Fruit fly (Drosophila melanogaster) whole organism, prepupa: Measurements from ENCODE around the gene CG16815.

Experiments
- CG10631 ChIP-seq: fragments of 200-800 bp; sonication (Bioruptor generic); optimal IDR thresholded peaks from 2 replicates; lab custom pipeline; 2016; ENCODE audit warnings: missing biosample characterization, missing genetic modification characterization
- CG10669 ChIP-seq: fragments of 200-800 bp; sonication (Bioruptor generic); optimal IDR thresholded peaks from 3 replicates; lab custom pipeline; 2018; ENCODE audit warnings: missing biosample characterization, mild to moderate bottlenecking, missing genetic modification characterization, moderate library complexity
- CG11762 ChIP-seq: fragments of 200-800 bp; sonication (Bioruptor generic); optimal IDR thresholded peaks from 3 replicates; lab custom pipeline; 2016; ENCODE audit warnings: missing biosample characterization, missing genetic modification characterization; ENCODE audit not compliant: insufficient read depth
- CG11902 ChIP-seq: fragments of 200-800 bp; sonication (Bioruptor generic); optimal IDR thresholded peaks from 3 replicates; lab custom pipeline; 2016; ENCODE audit warnings: missing biosample characterization, missing genetic modification characterization
- CG15336 ChIP-seq: fragments of 200-800 bp; sonication (Bioruptor generic); IDR thresholded peaks from 2 replicates; pipeline ENCODE4 v1.3.6; 2022; ENCODE audit warnings: missing biosample characterization, missing genetic modification characterization
- CG1621 ChIP-seq: fragments of 200-800 bp; sonication (Bioruptor generic); optimal IDR thresholded peaks from 3 replicates; lab custom pipeline; 2018; ENCODE audit warnings: missing biosample characterization, mild to moderate bottlenecking, missing genetic modification characterization
- CG16779 ChIP-seq: fragments of 200-800 bp; sonication (Bioruptor generic); optimal IDR thresholded peaks from 3 replicates; lab custom pipeline; 2017; ENCODE audit warnings: missing biosample characterization, mild to moderate bottlenecking, missing genetic modification characterization
- CG3032 ChIP-seq: fragments of 200-800 bp; optimal IDR thresholded peaks from 2 replicates; lab custom pipeline; 2019; ENCODE audit warnings: missing biosample characterization, mild to moderate bottlenecking, missing genetic modification characterization, moderate library complexity
- CG31627 ChIP-seq: fragments of 200-800 bp; sonication (Bioruptor generic); optimal IDR thresholded peaks from 3 replicates; lab custom pipeline; 2016; ENCODE audit warnings: missing biosample characterization, missing genetic modification characterization
- CG32006 ChIP-seq: fragments of 200-800 bp; sonication (Bioruptor generic); optimal IDR thresholded peaks from 3 replicates; lab custom pipeline; 2017; ENCODE audit warnings: missing biosample characterization, mild to moderate bottlenecking, missing genetic modification characterization
- CG34406 ChIP-seq: fragments of 200-800 bp; sonication (Bioruptor generic); optimal IDR thresholded peaks from 3 replicates; lab custom pipeline; 2016; ENCODE audit warnings: missing biosample characterization, missing genetic modification characterization
- CG3919 ChIP-seq: fragments of 200-800 bp; sonication (Bioruptor generic); optimal IDR thresholded peaks from 3 replicates; lab custom pipeline; 2016; ENCODE audit warnings: missing biosample characterization, missing genetic modification characterization
- CG4318 ChIP-seq: fragments of 200-800 bp; sonication (Bioruptor generic); optimal IDR thresholded peaks from 3 replicates; lab custom pipeline; 2017; ENCODE audit warnings: missing biosample characterization, mild to moderate bottlenecking, missing genetic modification characterization
- CG6276 ChIP-seq: fragments of 200-800 bp; sonication (Bioruptor generic); optimal IDR thresholded peaks from 2 replicates; lab custom pipeline; 2017; ENCODE audit warnings: missing biosample characterization, mild to moderate bottlenecking, missing genetic modification characterization
- CG6792 ChIP-seq: fragments of 200-800 bp; sonication (Bioruptor generic); optimal IDR thresholded peaks from 3 replicates; lab custom pipeline; 2016; ENCODE audit warnings: missing biosample characterization, missing genetic modification characterization
- CG6808 ChIP-seq: fragments of 200-800 bp; sonication (Bioruptor generic); optimal IDR thresholded peaks from 3 replicates; lab custom pipeline; 2017; ENCODE audit warnings: missing biosample characterization, missing genetic modification characterization, mild to moderate bottlenecking, moderate library complexity, missing genetic modification reagents
- CG6854 ChIP-seq: fragments of 200-800 bp; sonication (Bioruptor generic); optimal IDR thresholded peaks from 2 replicates; lab custom pipeline; 2017; ENCODE audit warnings: missing biosample characterization, mild to moderate bottlenecking, missing genetic modification characterization
- CG8119 ChIP-seq: fragments of 200-800 bp; sonication (Bioruptor generic); IDR thresholded peaks from 3 replicates; pipeline ENCODE4 v1.3.6; 2022; ENCODE audit warnings: missing biosample characterization, missing genetic modification characterization
- CG8319 ChIP-seq: fragments of 200-800 bp; sonication (Bioruptor generic); optimal IDR thresholded peaks from 3 replicates; lab custom pipeline; 2016; ENCODE audit warnings: missing biosample characterization, missing genetic modification characterization
- CG8632 ChIP-seq: fragments of 200-800 bp; sonication (Bioruptor generic); optimal IDR thresholded peaks from 3 replicates; lab custom pipeline; 2016; ENCODE audit warnings: missing biosample characterization, missing genetic modification characterization
- CG9139 ChIP-seq: fragments of 200-800 bp; sonication (Bioruptor generic); optimal IDR thresholded peaks from 3 replicates; lab custom pipeline; 2017; ENCODE audit warnings: missing biosample characterization, mild to moderate bottlenecking, missing genetic modification characterization
- Eip75B ChIP-seq: fragments of 200-800 bp; sonication (Bioruptor generic); optimal IDR thresholded peaks from 3 replicates; lab custom pipeline; 2016; ENCODE audit warnings: missing biosample characterization, missing genetic modification characterization
- Eip93F ChIP-seq: fragments of 200-800 bp; sonication (Bioruptor generic); optimal IDR thresholded peaks from 2 replicates; lab custom pipeline; 2016; ENCODE audit warnings: missing biosample characterization, mild to moderate bottlenecking, missing genetic modification characterization
- Ets96B ChIP-seq: fragments of 200-800 bp; optimal IDR thresholded peaks from 2 replicates; lab custom pipeline; 2019; ENCODE audit warnings: missing biosample characterization, mild to moderate bottlenecking, missing genetic modification characterization, moderate library complexity
- Gug ChIP-seq: fragments of 200-800 bp; sonication (Bioruptor generic); IDR thresholded peaks from 2 replicates; pipeline ENCODE4 v1.3.6; 2022; ENCODE audit warnings: missing biosample characterization, missing genetic modification characterization
- Hr38 ChIP-seq: sonication (Bioruptor generic); optimal IDR thresholded peaks from 2 replicates; lab custom pipeline; 2016; ENCODE audit warnings: missing biosample characterization, missing genetic modification characterization
- Hr39 ChIP-seq: fragments of 200-800 bp; sonication (Bioruptor generic); optimal IDR thresholded peaks from 2 replicates; lab custom pipeline; 2016; ENCODE audit warnings: missing biosample characterization, missing genetic modification characterization
- Lpt ChIP-seq: fragments of 200-800 bp; sonication (Bioruptor generic); optimal IDR thresholded peaks from 3 replicates; lab custom pipeline; 2016; ENCODE audit warnings: missing biosample characterization, missing genetic modification characterization
- Met ChIP-seq: fragments of 200-800 bp; sonication (Bioruptor generic); optimal IDR thresholded peaks from 3 replicates; lab custom pipeline; 2016; ENCODE audit warnings: missing biosample characterization, missing genetic modification characterization
- OdsH ChIP-seq: fragments of 200-800 bp; sonication (Bioruptor generic); optimal IDR thresholded peaks from 3 replicates; lab custom pipeline; 2016; ENCODE audit warnings: missing biosample characterization, missing genetic modification characterization
- Smox ChIP-seq: fragments of 200-800 bp; sonication (Bioruptor generic); optimal IDR thresholded peaks from 3 replicates; lab custom pipeline; 2016; ENCODE audit warnings: missing biosample characterization, missing genetic modification characterization
- Sox102F ChIP-seq: fragments of 200-800 bp; sonication (Bioruptor generic); optimal IDR thresholded peaks from 2 replicates; lab custom pipeline; 2016; ENCODE audit warnings: missing biosample characterization, mild to moderate bottlenecking, missing genetic modification characterization
- Sox14 ChIP-seq: fragments of 200-800 bp; sonication (Bioruptor generic); optimal IDR thresholded peaks from 3 replicates; lab custom pipeline; 2016; ENCODE audit warnings: missing biosample characterization, missing genetic modification characterization
- Sox15 ChIP-seq: fragments of 200-800 bp; sonication (Bioruptor generic); optimal IDR thresholded peaks from 3 replicates; lab custom pipeline; 2016; ENCODE audit warnings: missing biosample characterization, missing genetic modification characterization
- achi ChIP-seq: fragments of 200-800 bp; sonication (Bioruptor generic); optimal IDR thresholded peaks from 3 replicates; lab custom pipeline; 2016; ENCODE audit warnings: missing biosample characterization, missing genetic modification characterization
- acj6 ChIP-seq: fragments of 200-800 bp; sonication (Bioruptor generic); optimal IDR thresholded peaks from 3 replicates; lab custom pipeline; 2016; ENCODE audit warnings: missing biosample characterization, missing genetic modification characterization
- cyc ChIP-seq: fragments of 200-800 bp; sonication (Bioruptor generic); optimal IDR thresholded peaks from 3 replicates; lab custom pipeline; 2016; ENCODE audit warnings: missing biosample characterization, missing genetic modification characterization
- dac ChIP-seq: fragments of 200-800 bp; sonication (Bioruptor generic); optimal IDR thresholded peaks from 2 replicates; lab custom pipeline; 2017; ENCODE audit warnings: missing biosample characterization, mild to moderate bottlenecking, missing genetic modification characterization
- dsx ChIP-seq: fragments of 200-800 bp; optimal IDR thresholded peaks from 3 replicates; lab custom pipeline; 2019; ENCODE audit warnings: missing biosample characterization, mild to moderate bottlenecking, missing genetic modification characterization, moderate library complexity; ENCODE audit not compliant: poor library complexity, severe bottlenecking
- fd59A ChIP-seq: fragments of 200-800 bp; sonication (Bioruptor generic); optimal IDR thresholded peaks from 2 replicates; lab custom pipeline; 2017; ENCODE audit warnings: missing biosample characterization, mild to moderate bottlenecking, missing genetic modification characterization, missing genetic modification reagents
- fd85E ChIP-seq: fragments of 200-800 bp; sonication (Bioruptor generic); optimal IDR thresholded peaks from 3 replicates; lab custom pipeline; 2016; ENCODE audit warnings: missing biosample characterization, missing genetic modification characterization
- fkh ChIP-seq: fragments of 200-800 bp; sonication (Bioruptor generic); optimal IDR thresholded peaks from 3 replicates; lab custom pipeline; 2017; ENCODE audit warnings: missing biosample characterization, mild to moderate bottlenecking, missing genetic modification characterization, moderate library complexity
- lz ChIP-seq: fragments of 200-800 bp; sonication (Bioruptor generic); optimal IDR thresholded peaks from 3 replicates; lab custom pipeline; 2016; ENCODE audit warnings: missing biosample characterization, missing genetic modification characterization
- net ChIP-seq: fragments of 200-800 bp; sonication (Bioruptor generic); optimal IDR thresholded peaks from 3 replicates; lab custom pipeline; 2016; ENCODE audit warnings: missing biosample characterization, missing genetic modification characterization
- pdm3 ChIP-seq: fragments of 200-800 bp; sonication (Bioruptor generic); optimal IDR thresholded peaks from 3 replicates; lab custom pipeline; 2016; ENCODE audit warnings: missing biosample characterization, missing genetic modification characterization
- salr ChIP-seq, 2 experiments: fragments of 200-800 bp; sonication (Bioruptor generic); optimal IDR thresholded peaks; 3 replicates each; lab custom pipeline; 2016 to 2018; ENCODE audit warnings: missing biosample characterization in 2 of 2, missing genetic modification characterization in 2 of 2, mild to moderate bottlenecking in 1 of 2
- spab ChIP-seq: fragments of 200-800 bp; sonication (Bioruptor generic); optimal IDR thresholded peaks from 2 replicates; lab custom pipeline; 2017; ENCODE audit warnings: missing biosample characterization, mild to moderate bottlenecking, missing genetic modification characterization, missing genetic modification reagents
- ss ChIP-seq, 2 experiments: fragments of 200-800 bp; sonication (Bioruptor generic); optimal IDR thresholded peaks; 2 replicates in 1 of 2; 3 replicates in 1 of 2; lab custom pipeline; 2017 to 2018; ENCODE audit warnings: mild to moderate bottlenecking in 2 of 2, missing biosample characterization in 2 of 2, missing genetic modification characterization in 2 of 2, moderate library complexity in 1 of 2
- svp ChIP-seq: fragments of 200-800 bp; sonication (Bioruptor generic); peaks from one replicate; lab custom pipeline; 2016; ENCODE audit warnings: missing biosample characterization, missing genetic modification characterization
- topi ChIP-seq: fragments of 200-800 bp; sonication (Bioruptor generic); optimal IDR thresholded peaks from 3 replicates; lab custom pipeline; 2016; ENCODE audit warnings: missing biosample characterization, missing genetic modification characterization
- vri ChIP-seq: fragments of 200-800 bp; sonication (Bioruptor generic); optimal IDR thresholded peaks from 3 replicates; lab custom pipeline; 2016; ENCODE audit warnings: missing biosample characterization, mild to moderate bottlenecking, missing genetic modification characterization

The CG16815 gene

dm6 chr2L:13219281-13220092 is 10.1 kb upstream of the CG16815 start, which contains the start of the genes CG9426 and mRF1:
CG9426 (minus strand) TSS chr2L:13219923.
mRF1 (plus strand) TSS chr2L:13219979.
- TF ChIP-seq Eip93F (GFP tag; lab: Kevin White, UChicago): no peak
- TF ChIP-seq CG8632 (GFP tag; lab: Kevin White, UChicago): no peak
- no peak for TF ChIP-seq Lpt (GFP tag; lab: Kevin White, UChicago)
- no peak for TF ChIP-seq Gug
- TF ChIP-seq CG8319 (GFP tag; lab: Kevin White, UChicago): no peak
- no peak for TF ChIP-seq CG8119 (GFP tag; lab: Robert Waterston, UW)
- TF ChIP-seq CG15336: no peak
- TF ChIP-seq CG6276 (GFP tag; lab: Kevin White, UChicago): no peak
- TF ChIP-seq dac (GFP tag; lab: Kevin White, UChicago): no peak
- no peak for TF ChIP-seq CG10669
- TF ChIP-seq net (GFP tag; lab: Kevin White, UChicago): no peak
- no peak for TF ChIP-seq cyc (GFP tag; lab: Kevin White, UChicago)
- no peak for TF ChIP-seq fd59A (GFP tag; lab: Kevin White, UChicago)
- TF ChIP-seq Hr39 (GFP tag; lab: Kevin White, UChicago): no peak
- TF ChIP-seq CG32006 (GFP tag; lab: Kevin White, UChicago): no peak
- TF ChIP-seq CG3032 (tag; lab: Kevin White, UChicago): peak; percentile 21
- TF ChIP-seq achi (GFP tag; lab: Kevin White, UChicago): no peak
- TF ChIP-seq Eip75B (GFP tag; lab: Kevin White, UChicago): no peak
- TF ChIP-seq lz (GFP tag; lab: Kevin White, UChicago): peak; percentile 6
- TF ChIP-seq fkh (GFP tag; lab: Kevin White, UChicago): peak; percentile 85
- no peak for TF ChIP-seq CG3919 (GFP tag; lab: Kevin White, UChicago)
- no peak for TF ChIP-seq Smox (GFP tag; lab: Kevin White, UChicago)
- TF ChIP-seq Sox15 (GFP tag; lab: Kevin White, UChicago): no peak
- no peak for TF ChIP-seq CG10631
- TF ChIP-seq salr (GFP tag; optimal IDR thresholded peaks at IDR 0.05; lab: Kevin White, UChicago): no peak
- no peak for TF ChIP-seq CG1621
- no peak for TF ChIP-seq CG16779
- TF ChIP-seq Sox102F (GFP tag; lab: Kevin White, UChicago): no peak
- no peak for TF ChIP-seq CG11902 (GFP tag; lab: Kevin White, UChicago)
- no peak for TF ChIP-seq CG6854 (GFP tag; lab: Kevin White, UChicago)
- no peak for TF ChIP-seq CG4318 (GFP tag; lab: Kevin White, UChicago)
- TF ChIP-seq dsx (GFP tag; lab: Kevin White, UChicago): no peak
- TF ChIP-seq CG9139: no peak
- no peak for TF ChIP-seq CG6792
- no peak for TF ChIP-seq acj6
- no peak for TF ChIP-seq ss (GFP tag; optimal IDR thresholded peaks at IDR 0.05; lab: Kevin White, UChicago)
- TF ChIP-seq spab (GFP tag; lab: Kevin White, UChicago): no peak
- TF ChIP-seq CG34406 (GFP tag; lab: Kevin White, UChicago): no peak
- TF ChIP-seq OdsH (GFP tag; lab: Kevin White, UChicago): no peak
- peak; percentile 46 for TF ChIP-seq topi (GFP tag; lab: Kevin White, UChicago)
- no peak for TF ChIP-seq CG6808 (GFP tag; lab: Kevin White, UChicago)
- TF ChIP-seq Met (GFP tag; lab: Kevin White, UChicago): no peak
- peak; percentile 80 for TF ChIP-seq svp (GFP tag; lab: Kevin White, UChicago)
- peak; percentile 65 for TF ChIP-seq Sox14 (GFP tag; lab: Kevin White, UChicago)
- no peak for TF ChIP-seq Ets96B
- TF ChIP-seq pdm3 (GFP tag; lab: Kevin White, UChicago): no peak
- no peak for TF ChIP-seq CG11762 (GFP tag; lab: Kevin White, UChicago)
- no peak for TF ChIP-seq fd85E (GFP tag; lab: Kevin White, UChicago)
- TF ChIP-seq CG31627 (GFP tag; lab: Kevin White, UChicago): peak; percentile 13
- no peak for TF ChIP-seq vri (GFP tag; lab: Kevin White, UChicago)
- no peak for TF ChIP-seq Hr38 (GFP tag; lab: Kevin White, UChicago)
